Worm (Caenorhabditis elegans) whole organism, late embryonic: ENCODE data around the gene F48G7.5.
"Not testable (repeated sequence)": the region's sequence is repeated elsewhere in the genome, so short reads cannot be mapped to it uniquely, and the experiment has no call there.

Experiments used
- C08G9.2 ChIP-seq: sonication (generic microtip); optimal IDR thresholded peaks from 2 replicates; lab custom pipeline; 2016; ENCODE audit warnings: mild to moderate bottlenecking, missing genetic modification characterization, moderate library complexity, missing compliant biosample characterization
- T23F11.4 ChIP-seq: fragments of 200-800 bp; sonication (Bioruptor generic); optimal IDR thresholded peaks from 2 replicates; lab custom pipeline; 2018; ENCODE audit warnings: mild to moderate bottlenecking, missing genetic modification characterization, missing compliant biosample characterization
- ama-1 ChIP-seq: fragments of 150-350 bp; optimal IDR thresholded peaks from 2 replicates; lab custom pipeline; 2014
- ceh-14 ChIP-seq: sonication (generic microtip); optimal IDR thresholded peaks from 2 replicates; lab custom pipeline; 2016; ENCODE audit warnings: missing genotype, missing genetic modification characterization, missing compliant biosample characterization
- ceh-19 ChIP-seq: fragments of 200-800 bp; sonication (Bioruptor generic); optimal IDR thresholded peaks from 2 replicates; lab custom pipeline; 2018; ENCODE audit warnings: mild to moderate bottlenecking, missing genetic modification characterization, missing compliant biosample characterization
- ceh-22 ChIP-seq: sonication (generic microtip); optimal IDR thresholded peaks from 2 replicates; lab custom pipeline; 2017; ENCODE audit warnings: missing biosample characterization, missing genetic modification characterization
- ceh-31 ChIP-seq: sonication (generic microtip); optimal IDR thresholded peaks from 2 replicates; lab custom pipeline; 2016; ENCODE audit warnings: missing genetic modification characterization, missing compliant biosample characterization
- ceh-34 ChIP-seq: sonication (generic microtip); optimal IDR thresholded peaks from 2 replicates; lab custom pipeline; 2016; ENCODE audit warnings: mild to moderate bottlenecking, missing genetic modification characterization, missing compliant biosample characterization
- ceh-48 ChIP-seq: sonication (generic microtip); optimal IDR thresholded peaks from 2 replicates; lab custom pipeline; 2016; ENCODE audit warnings: missing genetic modification characterization, inconsistent platforms, missing compliant biosample characterization
- che-1 ChIP-seq: sonication (generic microtip); optimal IDR thresholded peaks from 2 replicates; lab custom pipeline; 2016; ENCODE audit warnings: mild to moderate bottlenecking, missing genetic modification characterization, missing compliant biosample characterization
- dmd-4 ChIP-seq: sonication (generic microtip); optimal IDR thresholded peaks from 2 replicates; lab custom pipeline; 2016; ENCODE audit warnings: borderline replicate concordance, missing genetic modification characterization, missing compliant biosample characterization
- dve-1 ChIP-seq: sonication (generic microtip); optimal IDR thresholded peaks from 2 replicates; lab custom pipeline; 2017; ENCODE audit warnings: antibody characterized with exemption, mild to moderate bottlenecking, missing genetic modification characterization, missing compliant biosample characterization
- elt-2 ChIP-seq: sonication (generic microtip); optimal IDR thresholded peaks from 2 replicates; lab custom pipeline; 2016; ENCODE audit warnings: missing genetic modification reagents, missing genetic modification characterization, missing compliant biosample characterization
- elt-4 ChIP-seq: sonication (generic microtip); optimal IDR thresholded peaks from 2 replicates; lab custom pipeline; 2016; ENCODE audit warnings: missing genetic modification characterization, missing compliant biosample characterization
- ets-4 ChIP-seq: sonication (generic microtip); optimal IDR thresholded peaks from 2 replicates; lab custom pipeline; 2016; ENCODE audit warnings: missing genetic modification characterization, missing compliant biosample characterization
- eyg-1 ChIP-seq: sonication (generic microtip); optimal IDR thresholded peaks from 2 replicates; lab custom pipeline; 2016; ENCODE audit warnings: missing genotype, missing genetic modification characterization, missing compliant biosample characterization
- fkh-10 ChIP-seq: fragments of 150-350 bp; optimal IDR thresholded peaks from 2 replicates; lab custom pipeline; 2014; ENCODE audit warnings: missing biosample characterization, missing genetic modification reagents, missing genetic modification characterization
- gmeb-2 ChIP-seq: sonication (generic microtip); optimal IDR thresholded peaks from 2 replicates; lab custom pipeline; 2016; ENCODE audit warnings: missing genetic modification characterization, inconsistent platforms, missing compliant biosample characterization
- hlh-15 ChIP-seq: sonication (generic microtip); optimal IDR thresholded peaks from 2 replicates; lab custom pipeline; 2016; ENCODE audit warnings: missing genetic modification characterization, missing compliant biosample characterization
- hlh-30 ChIP-seq: sonication (generic microtip); optimal IDR thresholded peaks from 2 replicates; lab custom pipeline; 2017; ENCODE audit warnings: antibody characterized with exemption, missing genetic modification characterization, missing compliant biosample characterization; ENCODE audit not compliant: insufficient read depth
- hlh-6 ChIP-seq: sonication (generic microtip); optimal IDR thresholded peaks from 2 replicates; lab custom pipeline; 2016; ENCODE audit warnings: missing genotype, missing genetic modification characterization, missing compliant biosample characterization
- npax-4 ChIP-seq: sonication (generic microtip); optimal IDR thresholded peaks from 2 replicates; lab custom pipeline; 2016; ENCODE audit warnings: missing genetic modification characterization, missing compliant biosample characterization
- pat-9 ChIP-seq: fragments of 200-800 bp; sonication (Bioruptor generic); optimal IDR thresholded peaks from 2 replicates; lab custom pipeline; 2018; ENCODE audit warnings: mild to moderate bottlenecking, missing genetic modification characterization, moderate library complexity, missing compliant biosample characterization
- pax-1 ChIP-seq: fragments of 150-350 bp; optimal IDR thresholded peaks from 2 replicates; lab custom pipeline; 2014; ENCODE audit warnings: missing biosample characterization, missing genetic modification characterization
- pha-2 ChIP-seq: sonication (generic microtip); optimal IDR thresholded peaks from 2 replicates; lab custom pipeline; 2017; ENCODE audit warnings: mild to moderate bottlenecking, missing genetic modification characterization, missing compliant biosample characterization
- pros-1 ChIP-seq: fragments of 150-350 bp; optimal IDR thresholded peaks from 2 replicates; lab custom pipeline; 2014; ENCODE audit warnings: missing biosample characterization, missing genetic modification reagents, missing genetic modification characterization
- ref-2 ChIP-seq: sonication (generic microtip); optimal IDR thresholded peaks from 2 replicates; lab custom pipeline; 2016; ENCODE audit warnings: missing genetic modification characterization, missing compliant biosample characterization
- rnt-1 ChIP-seq: sonication (generic microtip); optimal IDR thresholded peaks from 2 replicates; lab custom pipeline; 2016; ENCODE audit warnings: missing genetic modification characterization, missing compliant biosample characterization
- sdc-2 ChIP-seq: sonication (generic microtip); optimal IDR thresholded peaks from 2 replicates; lab custom pipeline; 2016; ENCODE audit warnings: missing genotype, missing genetic modification characterization, missing compliant biosample characterization
- sox-2 ChIP-seq: fragments of 200-800 bp; sonication (Bioruptor generic); IDR thresholded peaks from 2 replicates; pipeline ENCODE4 v1.3.6; 2022; ENCODE audit warnings: missing genetic modification reagents, missing genetic modification characterization, missing compliant biosample characterization
- sox-4 ChIP-seq: sonication (generic microtip); optimal IDR thresholded peaks from 2 replicates; lab custom pipeline; 2017; ENCODE audit warnings: mild to moderate bottlenecking, missing genetic modification characterization, inconsistent platforms, missing compliant biosample characterization
- tbx-7 ChIP-seq: sonication (generic microtip); optimal IDR thresholded peaks from 2 replicates; lab custom pipeline; 2016; ENCODE audit warnings: missing genotype, missing genetic modification characterization, missing compliant biosample characterization
- ttx-3 ChIP-seq: sonication (generic microtip); optimal IDR thresholded peaks from 2 replicates; lab custom pipeline; 2016; ENCODE audit warnings: missing genetic modification reagents, missing genetic modification characterization, missing compliant biosample characterization
- unc-3 ChIP-seq, 2 experiments: fragments of 200-800 bp in 1 of 2; sonication (Bioruptor generic) in 1 of 2; sonication (generic microtip) in 1 of 2; conservative IDR thresholded peaks in 1 of 2; optimal IDR thresholded peaks in 1 of 2; 2 replicates each; pipeline versions ENCODE4 v1.3.6 to Lab custom; 2016 to 2022; ENCODE audit warnings: missing compliant biosample characterization in 2 of 2, missing genetic modification characterization in 2 of 2, missing genetic modification reagents in 1 of 2
- unc-42 ChIP-seq: sonication (generic microtip); optimal IDR thresholded peaks from 2 replicates; lab custom pipeline; 2016; ENCODE audit warnings: missing genotype, missing genetic modification characterization, missing compliant biosample characterization
- unc-55 ChIP-seq: sonication (generic microtip); optimal IDR thresholded peaks from 2 replicates; lab custom pipeline; 2017; ENCODE audit warnings: missing biosample characterization, missing genetic modification reagents, missing genetic modification characterization
- unc-86 ChIP-seq: sonication (generic microtip); optimal IDR thresholded peaks from 2 replicates; lab custom pipeline; 2016; ENCODE audit warnings: missing genetic modification characterization, missing compliant biosample characterization
- ztf-16 ChIP-seq: sonication (generic microtip); optimal IDR thresholded peaks from 2 replicates; lab custom pipeline; 2017; ENCODE audit warnings: missing genetic modification characterization, missing compliant biosample characterization

The F48G7.5 gene

DNA sequence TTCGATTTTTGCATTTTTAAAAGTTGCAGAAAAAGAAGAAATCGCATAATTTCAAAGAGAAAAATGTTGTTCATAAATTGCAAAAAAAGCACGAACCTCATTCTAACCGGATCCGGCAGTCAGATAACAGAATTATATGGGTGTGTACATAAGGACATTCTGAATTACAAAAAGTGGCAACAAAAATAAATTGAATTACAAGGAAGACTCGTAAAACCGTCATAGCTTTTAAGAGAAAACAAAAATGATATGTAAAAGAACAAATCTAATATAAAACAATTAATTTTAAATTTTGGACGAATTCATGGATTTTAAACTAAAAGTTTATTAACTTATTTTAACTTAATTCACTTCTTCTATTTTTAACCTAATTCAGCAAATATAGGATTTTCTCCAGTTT is 37.5 kb upstream of the F48G7.5 start, which contains the start of gene F31F4.17:
Gene F31F4.17 (minus strand): TSS at position 101 of the 400 bp plus-strand sequence.
- TF ChIP-seq hlh-30 (tag; lab: Kevin White, UChicago) = no peak
- no peak for TF ChIP-seq sox-2 (GFP tag; lab: Robert Waterston, UW)
- no peak for TF ChIP-seq ama-1 (lab: Kevin White, UChicago)
- no peak for TF ChIP-seq dve-1 (tag; lab: Kevin White, UChicago)
- no peak for TF ChIP-seq ceh-48 (tag; lab: Kevin White, UChicago)
- TF ChIP-seq sox-4 = no peak
- no peak for TF ChIP-seq ceh-14 (tag; lab: Kevin White, UChicago)
- no peak for TF ChIP-seq ztf-16
- no peak for TF ChIP-seq pat-9
- TF ChIP-seq elt-4 = no peak
- no peak for TF ChIP-seq dmd-4 (tag; lab: Kevin White, UChicago)
- TF ChIP-seq ets-4 (tag; lab: Kevin White, UChicago) = no peak

DNA sequence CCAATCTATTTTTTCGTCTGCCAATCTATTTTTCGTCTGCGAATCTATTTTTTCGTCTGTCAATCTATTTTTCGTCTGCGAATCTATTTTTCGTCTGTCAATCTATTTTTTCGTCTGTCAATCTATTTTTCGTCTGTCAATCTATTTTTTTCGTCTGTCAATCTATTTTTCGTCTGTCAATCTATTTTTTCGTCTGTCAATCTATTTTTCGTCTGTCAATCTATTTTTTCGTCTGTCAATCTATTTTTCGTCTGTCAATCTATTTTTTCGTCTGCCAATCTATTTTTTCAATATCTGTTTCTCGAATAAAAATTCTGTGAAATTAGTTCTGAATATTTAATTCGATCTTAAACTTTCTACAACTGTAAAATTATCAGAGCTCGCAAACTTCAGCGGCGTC is 35.4 kb upstream of the F48G7.5 start:
- 0 out of 2 replicates have a peak, but pooled peaks have one; percentile 49 for TF ChIP-seq unc-3 (GFP tag; conservative IDR thresholded peaks at IDR 0.05; lab: Robert Waterston, UW)
- not testable (repeated sequence) for TF ChIP-seq unc-3 (tag; optimal IDR thresholded peaks at IDR 0.05; lab: Kevin White, UChicago)

DNA sequence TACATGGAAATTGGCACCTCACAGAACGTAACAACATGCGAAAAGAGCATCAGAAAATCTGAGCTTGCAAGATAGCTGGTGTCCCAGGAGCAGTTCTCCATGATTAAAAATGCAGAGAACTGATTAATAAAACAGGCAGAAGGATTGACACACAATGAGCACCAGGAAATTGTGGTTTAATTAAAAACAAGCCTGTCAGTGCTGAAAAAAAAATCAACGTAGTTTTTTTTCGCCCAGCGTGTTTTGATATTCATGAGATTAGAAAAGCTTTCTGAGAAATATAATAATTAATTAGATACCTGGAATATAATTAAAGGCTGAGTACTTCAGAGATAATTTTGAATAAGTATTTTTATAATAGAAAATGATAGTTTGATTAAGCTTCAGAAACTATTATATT is 34.9 kb upstream of the F48G7.5 start, which contains the start of gene srh-246:
Gene srh-246 (minus strand): TSS at position 101 of the 400 bp plus-strand sequence.
- TF ChIP-seq pat-9 (no peak), che-1 (tag; lab: Kevin White, UChicago) (no peak)

DNA sequence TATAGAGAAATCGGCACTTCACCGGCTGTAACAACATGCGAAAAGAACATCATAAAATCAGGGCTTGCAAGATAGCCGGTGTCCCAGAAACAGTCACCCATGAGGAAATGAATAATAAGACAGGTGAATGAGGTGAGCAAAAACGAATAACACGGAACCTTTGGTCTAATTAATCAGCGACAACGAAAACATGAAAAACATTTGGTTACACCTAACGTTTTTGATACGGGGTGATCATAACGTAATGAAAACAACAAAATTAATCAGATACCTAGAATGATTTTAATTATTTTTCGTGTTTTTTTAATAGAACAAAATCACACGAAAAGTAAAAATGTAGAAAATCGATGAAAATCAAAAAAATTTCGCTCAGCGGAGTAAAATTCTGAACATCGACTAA is 33.1 kb upstream of the F48G7.5 start, which contains the start of gene srh-245:
Gene srh-245 (minus strand): TSS at position 101 of the 400 bp plus-strand sequence.
- TF ChIP-seq sox-2 (GFP tag; lab: Robert Waterston, UW) (no peak), unc-55 (GFP tag; lab: Kevin White, UChicago) (no peak), hlh-15 (tag; lab: Kevin White, UChicago) (no peak), C08G9.2 (no peak), hlh-30 (tag; lab: Kevin White, UChicago) (no peak), ceh-31 (tag; lab: Kevin White, UChicago) (no peak), ceh-14 (tag; lab: Kevin White, UChicago) (no peak), fkh-10 (GFP tag; lab: Kevin White, UChicago) (no peak), dmd-4 (tag; lab: Kevin White, UChicago) (no peak), T23F11.4 (no peak), ttx-3 (no peak), ztf-16 (no peak), tbx-7 (tag; lab: Kevin White, UChicago) (no peak), pax-1 (tag; lab: Kevin White, UChicago) (no peak), ceh-34 (tag; lab: Kevin White, UChicago) (no peak), unc-3 (GFP tag; conservative IDR thresholded peaks at IDR 0.05; lab: Robert Waterston, UW) (no peak), unc-3 (tag; optimal IDR thresholded peaks at IDR 0.05; lab: Kevin White, UChicago) (no peak), ceh-19 (GFP tag; lab: Kevin White, UChicago) (no peak)

DNA sequence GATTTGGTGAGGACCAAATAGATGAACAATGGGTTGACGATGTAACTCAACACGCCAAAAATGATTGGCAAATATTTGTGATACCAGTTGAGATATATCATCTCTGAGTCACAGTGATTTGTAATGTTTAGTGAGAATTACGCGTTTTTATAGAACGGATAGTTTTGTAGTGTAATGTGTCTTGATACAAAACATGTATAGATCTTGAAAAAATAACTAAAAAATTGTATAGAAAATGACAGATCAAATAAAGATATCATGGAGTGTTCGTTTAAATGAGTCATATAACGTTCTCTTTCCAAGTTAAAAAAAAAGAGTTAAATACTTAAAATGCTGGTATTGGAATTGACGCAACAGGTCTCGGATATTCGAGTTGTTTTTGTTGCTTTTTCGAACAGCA is 31.7 kb upstream of the F48G7.5 start, which contains the start of gene srj-6:
Gene srj-6 (minus strand): TSS at position 101 of the 400 bp plus-strand sequence.
- TF ChIP-seq eyg-1 (tag; lab: Kevin White, UChicago) (no peak), pros-1 (no peak), elt-2 (tag; lab: Kevin White, UChicago) (no peak), sdc-2 (tag; lab: Kevin White, UChicago) (no peak)

DNA sequence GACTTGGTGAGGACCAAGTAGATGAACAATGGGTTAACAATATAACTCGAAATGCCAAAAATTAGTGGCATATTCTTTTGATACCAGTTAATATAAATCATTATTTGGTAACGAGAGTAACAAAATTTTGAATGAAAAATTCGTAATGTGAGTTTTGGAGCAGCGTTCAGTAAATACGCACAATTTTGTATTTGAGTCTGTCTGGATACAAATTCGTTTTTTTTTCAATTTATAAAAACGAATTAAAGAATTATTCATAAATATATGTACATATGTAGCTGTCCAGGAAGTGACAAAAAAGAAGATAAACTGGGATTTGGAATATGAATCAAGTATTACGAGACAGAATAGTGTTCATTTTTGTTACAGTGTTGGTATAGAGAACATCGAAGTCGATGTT is 30.2 kb upstream of the F48G7.5 start, which contains the start of gene srj-5:
Gene srj-5 (minus strand): TSS at position 101 of the 400 bp plus-strand sequence.
- TF ChIP-seq unc-42 (tag; lab: Kevin White, UChicago) (no peak), npax-4 (no peak), ceh-14 (tag; lab: Kevin White, UChicago) (no peak), gmeb-2 (tag; lab: Kevin White, UChicago) (no peak), unc-86 (tag; lab: Kevin White, UChicago) (no peak), elt-2 (tag; lab: Kevin White, UChicago) (no peak), pha-2 (tag; lab: Kevin White, UChicago) (no peak), rnt-1 (no peak), C08G9.2 (no peak), elt-4 (no peak), ceh-22 (tag; lab: Kevin White, UChicago) (no peak), sox-2 (GFP tag; lab: Robert Waterston, UW) (no peak), ref-2 (tag; lab: Kevin White, UChicago) (no peak), hlh-6 (tag; lab: Kevin White, UChicago) (no peak)
- TF ChIP-seq, all 69 proteins: peak for 0
